Fruit fly (Drosophila melanogaster) whole organism, embryonic: ENCODE results near the gene prd.

Source experiments
- Adf1 ChIP-seq: fragments of 200-800 bp; sonication (Bioruptor generic); IDR thresholded peaks from 2 replicates; pipeline ENCODE4 v1.3.6; 2022; ENCODE audit warnings: missing biosample characterization, missing genetic modification characterization
- Aef1 ChIP-seq: fragments of 200-800 bp; sonication (Bioruptor generic); IDR thresholded peaks from 3 replicates; pipeline ENCODE4 v1.3.6; 2022; ENCODE audit warnings: missing biosample characterization, missing genetic modification characterization
- BtbVII ChIP-seq: fragments of 200-800 bp; sonication (Bioruptor generic); optimal IDR thresholded peaks from 3 replicates; lab custom pipeline; 2017; ENCODE audit warnings: missing biosample characterization, mild to moderate bottlenecking, missing genetic modification characterization
- CG10979 ChIP-seq: fragments of 200-800 bp; sonication (Bioruptor generic); optimal IDR thresholded peaks from 2 replicates; lab custom pipeline; 2018; ENCODE audit warnings: missing biosample characterization, mild to moderate bottlenecking, missing genetic modification characterization, moderate library complexity
- CG12104 ChIP-seq: fragments of 200-800 bp; sonication (Bioruptor generic); optimal IDR thresholded peaks from 3 replicates; lab custom pipeline; 2016; ENCODE audit warnings: missing biosample characterization, missing genetic modification characterization
- CG13287 ChIP-seq: fragments of 200-800 bp; sonication (Bioruptor generic); IDR thresholded peaks from 2 replicates; pipeline ENCODE4 v1.3.6; 2022; ENCODE audit warnings: missing biosample characterization, missing genetic modification characterization; ENCODE audit not compliant: partially characterized antibody
- CG14710 ChIP-seq: fragments of 200-800 bp; sonication (Bioruptor generic); optimal IDR thresholded peaks from 3 replicates; lab custom pipeline; 2019; ENCODE audit warnings: missing biosample characterization, mild to moderate bottlenecking, missing genetic modification characterization, moderate library complexity
- CG14965 ChIP-seq: fragments of 200-800 bp; sonication (Bioruptor generic); optimal IDR thresholded peaks from 2 replicates; lab custom pipeline; 2016; ENCODE audit warnings: missing biosample characterization, missing genetic modification characterization, borderline replicate concordance
- CG1529 ChIP-seq: fragments of 200-800 bp; sonication (Bioruptor generic); optimal IDR thresholded peaks from 3 replicates; lab custom pipeline; 2018; ENCODE audit warnings: missing biosample characterization, missing genetic modification characterization
- CG1603 ChIP-seq: fragments of 200-800 bp; sonication (Bioruptor generic); optimal IDR thresholded peaks from 2 replicates; lab custom pipeline; 2019; ENCODE audit warnings: missing biosample characterization, mild to moderate bottlenecking, missing genetic modification characterization, moderate library complexity
- CG17912 ChIP-seq: fragments of 200-800 bp; sonication (Bioruptor generic); optimal IDR thresholded peaks from 2 replicates; lab custom pipeline; 2018; ENCODE audit warnings: missing biosample characterization, mild to moderate bottlenecking, missing genetic modification characterization
- CG2889 ChIP-seq: fragments of 200-800 bp; sonication (Bioruptor generic); IDR thresholded peaks from 3 replicates; pipeline ENCODE4 v1.3.6; 2022; ENCODE audit warnings: missing biosample characterization, missing genetic modification characterization
- CG31365 ChIP-seq: fragments of 200-800 bp; sonication (Bioruptor generic); optimal IDR thresholded peaks from 2 replicates; lab custom pipeline; 2018; ENCODE audit warnings: missing biosample characterization, mild to moderate bottlenecking, missing genetic modification characterization
- CG34224 ChIP-seq: fragments of 200-800 bp; sonication (Bioruptor generic); IDR thresholded peaks from 3 replicates; pipeline ENCODE4 v1.3.6; 2022; ENCODE audit warnings: missing biosample characterization, missing genetic modification characterization; ENCODE audit not compliant: partially characterized antibody
- CG34376 ChIP-seq: fragments of 200-800 bp; sonication (Bioruptor generic); optimal IDR thresholded peaks from 2 replicates; lab custom pipeline; 2018; ENCODE audit warnings: missing biosample characterization, mild to moderate bottlenecking, missing genetic modification characterization
- CG34422 ChIP-seq: fragments of 200-800 bp; sonication (Bioruptor generic); IDR thresholded peaks from 3 replicates; pipeline ENCODE4 v1.3.6; 2022; ENCODE audit warnings: missing biosample characterization, missing genetic modification characterization
- CG7271 ChIP-seq: fragments of 200-800 bp; sonication (Bioruptor generic); optimal IDR thresholded peaks from 2 replicates; lab custom pipeline; 2018; ENCODE audit warnings: missing biosample characterization, mild to moderate bottlenecking, missing genetic modification characterization, moderate library complexity
- CG9215 ChIP-seq: fragments of 200-800 bp; sonication (Bioruptor generic); IDR thresholded peaks from 2 replicates; pipeline ENCODE4 v1.3.6; 2022; ENCODE audit warnings: missing biosample characterization, missing genetic modification characterization
- CG9609 ChIP-seq: fragments of 200-800 bp; sonication (Bioruptor generic); optimal IDR thresholded peaks from 3 replicates; lab custom pipeline; 2016; ENCODE audit warnings: missing biosample characterization, missing genetic modification characterization
- CG9727 ChIP-seq: fragments of 200-800 bp; sonication (Bioruptor generic); optimal IDR thresholded peaks from 3 replicates; lab custom pipeline; 2017; ENCODE audit warnings: missing biosample characterization, mild to moderate bottlenecking, missing genetic modification characterization
- Dip3 ChIP-seq: fragments of 200-800 bp; sonication (Bioruptor generic); optimal IDR thresholded peaks from 3 replicates; lab custom pipeline; 2016; ENCODE audit warnings: missing biosample characterization, missing genetic modification characterization
- Dref ChIP-seq: fragments of 200-800 bp; sonication (Bioruptor generic); IDR thresholded peaks from 2 replicates; pipeline ENCODE4 v1.3.6; 2022; ENCODE audit warnings: missing biosample characterization, missing genetic modification characterization
- Ets97D ChIP-seq: fragments of 200-800 bp; sonication (Bioruptor generic); optimal IDR thresholded peaks from 3 replicates; lab custom pipeline; 2016; ENCODE audit warnings: missing biosample characterization, missing genetic modification characterization
- Max ChIP-seq: fragments of 200-800 bp; sonication (Bioruptor generic); optimal IDR thresholded peaks from 2 replicates; lab custom pipeline; 2016; ENCODE audit warnings: missing biosample characterization, mild to moderate bottlenecking, missing genetic modification characterization
- Myb ChIP-seq: fragments of 200-800 bp; sonication (Bioruptor generic); optimal IDR thresholded peaks from 2 replicates; lab custom pipeline; 2016; ENCODE audit warnings: missing biosample characterization, missing genetic modification characterization
- Ptx1 ChIP-seq: fragments of 200-800 bp; sonication (Bioruptor generic); IDR thresholded peaks from 2 replicates; pipeline ENCODE4 v1.3.6; 2022; ENCODE audit warnings: missing biosample characterization, missing genetic modification characterization
- Six4 ChIP-seq: fragments of 200-800 bp; sonication (Bioruptor generic); optimal IDR thresholded peaks from 2 replicates; lab custom pipeline; 2016; ENCODE audit warnings: missing biosample characterization, missing genetic modification characterization
- Tbp ChIP-seq: fragments of >200 bp; optimal IDR thresholded peaks from 2 replicates; lab custom pipeline; 2018; ENCODE audit warnings: missing biosample characterization, missing genetic modification characterization
- abd-A ChIP-seq: fragments of 200-800 bp; sonication (Bioruptor generic); optimal IDR thresholded peaks from 3 replicates; lab custom pipeline; 2019; ENCODE audit warnings: missing biosample characterization, mild to moderate bottlenecking, missing genetic modification characterization, moderate library complexity
- ap ChIP-seq: fragments of 200-800 bp; sonication (Bioruptor generic); IDR thresholded peaks from 2 replicates; pipeline ENCODE4 v1.3.6; 2022; ENCODE audit warnings: missing biosample characterization, missing genetic modification characterization
- ara ChIP-seq: fragments of 200-800 bp; sonication (Bioruptor generic); IDR thresholded peaks from 2 replicates; pipeline ENCODE4 v1.3.6; 2022; ENCODE audit warnings: missing biosample characterization, missing genetic modification characterization
- bigmax ChIP-seq: fragments of 200-800 bp; sonication (Bioruptor generic); optimal IDR thresholded peaks from 2 replicates; lab custom pipeline; 2018; ENCODE audit warnings: missing biosample characterization, mild to moderate bottlenecking, missing genetic modification characterization
- br ChIP-seq: fragments of >200 bp; optimal IDR thresholded peaks from 2 replicates; lab custom pipeline; 2017
- bsh ChIP-seq, 2 experiments: fragments of 200-800 bp; sonication (Bioruptor generic); optimal IDR thresholded peaks; 2 replicates each; lab custom pipeline; 2017 to 2018; ENCODE audit warnings: mild to moderate bottlenecking in 2 of 2, missing biosample characterization in 2 of 2, missing genetic modification characterization in 2 of 2, moderate library complexity in 1 of 2
- ci ChIP-seq: fragments of 200-800 bp; sonication (Bioruptor generic); IDR thresholded peaks from 3 replicates; pipeline ENCODE4 v1.3.6; 2022; ENCODE audit warnings: missing biosample characterization, missing genetic modification characterization
- croc ChIP-seq: fragments of 200-800 bp; sonication (Bioruptor generic); conservative IDR thresholded peaks from 3 replicates; pipeline ENCODE4 v1.3.6; 2022; ENCODE audit warnings: missing biosample characterization, missing genetic modification characterization
- cwo ChIP-seq: fragments of 200-800 bp; sonication (Bioruptor generic); optimal IDR thresholded peaks from 3 replicates; lab custom pipeline; 2017; ENCODE audit warnings: missing biosample characterization, missing genetic modification characterization, mild to moderate bottlenecking, moderate library complexity, missing genetic modification reagents
- en ChIP-seq: fragments of 200-800 bp; sonication (Bioruptor generic); optimal IDR thresholded peaks from 2 replicates; lab custom pipeline; 2016; ENCODE audit warnings: missing biosample characterization, missing genetic modification characterization
- eyg ChIP-seq: fragments of 200-800 bp; sonication (Bioruptor generic); optimal IDR thresholded peaks from 3 replicates; lab custom pipeline; 2016; ENCODE audit warnings: missing biosample characterization, missing genetic modification characterization
- fd3F ChIP-seq: fragments of 200-800 bp; sonication (Bioruptor generic); optimal IDR thresholded peaks from 2 replicates; lab custom pipeline; 2018; ENCODE audit warnings: missing biosample characterization, mild to moderate bottlenecking, missing genetic modification characterization, moderate library complexity
- ind ChIP-seq: fragments of 200-800 bp; sonication (Bioruptor generic); optimal IDR thresholded peaks from 3 replicates; lab custom pipeline; 2016; ENCODE audit warnings: missing biosample characterization, missing genetic modification characterization
- insv ChIP-seq, 2 experiments: fragments of 200-800 bp; sonication (Bioruptor generic); optimal IDR thresholded peaks; 3 replicates each; lab custom pipeline; 2016 to 2018; ENCODE audit warnings: missing biosample characterization in 2 of 2, missing genetic modification characterization in 2 of 2
- jigr1 ChIP-seq: fragments of 200-800 bp; sonication (Bioruptor generic); IDR thresholded peaks from 3 replicates; pipeline ENCODE4 v1.3.6; 2022; ENCODE audit warnings: missing biosample characterization, missing genetic modification characterization
- luna ChIP-seq: fragments of 200-800 bp; sonication (Bioruptor generic); optimal IDR thresholded peaks from 2 replicates; lab custom pipeline; 2016; ENCODE audit warnings: missing biosample characterization, missing genetic modification characterization
- nom ChIP-seq: fragments of 200-800 bp; sonication (Bioruptor generic); optimal IDR thresholded peaks from 2 replicates; lab custom pipeline; 2017; ENCODE audit warnings: missing biosample characterization, missing genetic modification characterization, mild to moderate bottlenecking, moderate library complexity, missing genetic modification reagents
- oc ChIP-seq: fragments of 200-800 bp; sonication (Bioruptor generic); optimal IDR thresholded peaks from 2 replicates; lab custom pipeline; 2018; ENCODE audit warnings: missing biosample characterization, mild to moderate bottlenecking, missing genetic modification characterization, moderate library complexity
- peb ChIP-seq: fragments of 200-800 bp; sonication (Bioruptor generic); IDR thresholded peaks from 2 replicates; pipeline ENCODE4 v1.3.6; 2022; ENCODE audit warnings: missing biosample characterization, missing genetic modification characterization
- ttk ChIP-seq: fragments of 200-800 bp; sonication (Bioruptor generic); IDR thresholded peaks from 2 replicates; pipeline ENCODE4 v2.1.2; 2022; ENCODE audit warnings: missing biosample characterization, missing genetic modification characterization
- usp ChIP-seq: fragments of >200 bp; optimal IDR thresholded peaks from 2 replicates; lab custom pipeline; 2017; ENCODE audit warnings: missing biosample characterization, missing genetic modification characterization
- vnd ChIP-seq: fragments of 200-800 bp; sonication (Bioruptor generic); IDR thresholded peaks from 3 replicates; pipeline ENCODE4 v1.3.6; 2022; ENCODE audit warnings: missing biosample characterization, missing genetic modification characterization; ENCODE audit not compliant: partially characterized antibody
- z ChIP-seq: fragments of 200-800 bp; sonication (Bioruptor generic); IDR thresholded peaks from 3 replicates; pipeline ENCODE4 v1.3.6; 2022; ENCODE audit warnings: missing biosample characterization, missing genetic modification characterization
- zfh1 ChIP-seq: fragments of 200-800 bp; sonication (Bioruptor generic); IDR thresholded peaks from 3 replicates; pipeline ENCODE4 v1.3.6; 2022; ENCODE audit warnings: missing biosample characterization, missing genetic modification characterization

Gene prd

DNA sequence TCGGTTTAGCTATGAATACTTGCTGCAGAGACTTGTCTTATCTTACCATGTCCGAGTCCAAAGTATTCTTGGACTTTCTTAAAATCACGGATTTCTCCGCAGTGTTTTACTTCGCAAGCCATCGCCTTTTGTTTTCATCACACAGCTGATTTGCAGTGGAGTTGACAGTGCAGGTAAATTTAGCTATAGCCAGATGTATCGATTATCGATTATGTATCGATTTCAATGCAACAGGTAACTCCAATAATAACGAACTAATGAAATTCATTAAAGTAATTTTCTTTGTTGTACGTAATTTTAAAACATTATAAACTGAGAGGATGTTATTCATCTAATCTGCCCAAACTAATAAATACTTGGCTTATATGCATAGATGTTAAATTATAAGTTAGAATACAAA, 22.6 kb downstream of the prd start, which contains the start of gene Rab3-GAP (continued):
- TF ChIP-seq en (GFP tag; lab: Kevin White, UChicago) (no peak), usp (GFP tag; lab: Kevin White, UChicago) (no peak), Dref (GFP tag; lab: Robert Waterston, UW) (peak; percentile 84), CG9727 (GFP tag; lab: Kevin White, UChicago) (no peak), ara (GFP tag; lab: Robert Waterston, UW) (0 out of 2 replicates have a peak, but pooled peaks have one; percentile 7), bigmax (GFP tag; lab: Kevin White, UChicago) (no peak), CG13287 (peak; percentile 77), Myb (peak; percentile 9), croc (GFP tag; lab: Robert Waterston, UW) (no peak), CG34376 (GFP tag; lab: Kevin White, UChicago) (no peak), oc (tag; lab: Kevin White, UChicago) (no peak), ap (GFP tag; lab: Robert Waterston, UW) (no peak), CG14965 (GFP tag; lab: Kevin White, UChicago) (no peak), z (GFP tag; lab: Robert Waterston, UW) (no peak), Ets97D (peak; percentile 11), bsh (GFP tag; optimal IDR thresholded peaks at IDR 0.05; lab: Kevin White, UChicago) (peak in 1 of 2 experiments; percentile 39), eyg (no peak), nom (GFP tag; lab: Kevin White, UChicago) (no peak), CG7271 (tag; lab: Kevin White, UChicago) (no peak), CG2889 (no peak), insv (GFP tag; optimal IDR thresholded peaks at IDR 0.05; lab: Kevin White, UChicago) (no peak), peb (GFP tag; lab: Robert Waterston, UW) (no peak), jigr1 (GFP tag; lab: Robert Waterston, UW) (no peak), ind (peak; percentile 11), Six4 (peak; percentile 5), Max (GFP tag; lab: Kevin White, UChicago) (no peak), vnd (no peak), CG12104 (GFP tag; lab: Kevin White, UChicago) (no peak), ci (GFP tag; lab: Robert Waterston, UW) (peak; percentile 44; the same call in 1 of the 3 replicates), CG1529 (GFP tag; lab: Kevin White, UChicago) (no peak), CG34224 (GFP tag; lab: Robert Waterston, UW) (peak; percentile 79), Adf1 (GFP tag; lab: Robert Waterston, UW) (no peak), CG17912 (GFP tag; lab: Kevin White, UChicago) (no peak), CG14710 (tag; lab: Kevin White, UChicago) (peak; percentile 51), zfh1 (peak; percentile 51; the same call in 1 of the 3 replicates), BtbVII (GFP tag; lab: Kevin White, UChicago) (no peak), CG10979 (peak; percentile 23), Ptx1 (no peak), CG1603 (tag; lab: Kevin White, UChicago) (peak; percentile 59), abd-A (tag; lab: Kevin White, UChicago) (no peak), CG9215 (GFP tag; lab: Robert Waterston, UW) (no peak), cwo (GFP tag; lab: Kevin White, UChicago) (no peak), fd3F (no peak), br (no peak), Aef1 (GFP tag; lab: Robert Waterston, UW) (no peak), CG31365 (tag; lab: Kevin White, UChicago) (no peak), luna (GFP tag; lab: Kevin White, UChicago) (no peak), Dip3 (GFP tag; lab: Kevin White, UChicago) (no peak), ttk (no peak), CG9609 (GFP tag; lab: Kevin White, UChicago) (no peak), Tbp (no peak), CG34422 (peak; percentile 30; the same call in 1 of the 3 replicates)
